Fruit fly (Drosophila melanogaster): ENCODE results near the gene CG13065.

DNA sequence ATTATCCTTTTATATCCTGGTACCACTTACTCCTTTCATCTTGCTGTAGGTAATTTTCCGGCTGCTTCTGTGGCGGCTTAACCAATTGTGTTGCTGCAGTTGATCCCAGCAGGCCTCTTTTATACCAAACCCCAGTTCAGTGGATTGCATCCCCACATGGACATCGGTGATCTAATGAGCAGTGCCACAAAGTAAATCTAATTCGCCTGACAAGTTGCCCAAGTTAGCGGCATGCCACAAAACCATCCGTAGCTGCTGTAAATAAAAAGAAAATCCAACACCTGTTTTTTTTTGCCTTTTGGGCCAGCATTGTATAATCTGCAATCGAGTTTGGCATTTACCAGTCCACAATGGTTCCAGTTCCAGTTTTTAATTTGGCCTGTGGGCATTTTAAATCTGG is 1.9 kb downstream of the CG13065 start, which contains the start of gene CG13050:
- TF ChIP-seq CG3838 (GFP tag; optimal IDR thresholded peaks at IDR 0.05) (no peak), CG12659 (GFP tag; optimal IDR thresholded peaks at IDR 0.05) (no peak), CG32772 (GFP tag; IDR thresholded peaks at IDR 0.05) (no peak), ase (GFP tag; IDR thresholded peaks at IDR 0.05) (no peak), Dad (GFP tag; optimal IDR thresholded peaks at IDR 0.05) (no peak), CG11504 (tag; optimal IDR thresholded peaks at IDR 0.05) (no peak), CG17359 (tag; optimal IDR thresholded peaks at IDR 0.05) (no peak), CG30403 (GFP tag; optimal IDR thresholded peaks at IDR 0.05) (no peak), CG11456 (GFP tag; IDR thresholded peaks at IDR 0.05) (no peak), sqz (GFP tag; optimal IDR thresholded peaks at IDR 0.05) (no peak), Nf-YC (tag; optimal IDR thresholded peaks at IDR 0.05) (no peak), Fer1 (GFP tag; optimal IDR thresholded peaks at IDR 0.05) (no peak)
